Worm (Caenorhabditis elegans) whole organism, late embryonic: ENCODE results near the gene ugt-10.

ENCODE experiments used
- C08G9.2 ChIP-seq: sonication (generic microtip); optimal IDR thresholded peaks from 2 replicates; lab custom pipeline; 2016; ENCODE audit warnings: mild to moderate bottlenecking, missing genetic modification characterization, moderate library complexity, missing compliant biosample characterization
- C38D4.7 ChIP-seq: fragments of 200-800 bp; sonication (Bioruptor generic); optimal IDR thresholded peaks from 2 replicates; lab custom pipeline; 2018; ENCODE audit warnings: mild to moderate bottlenecking, missing genetic modification characterization, moderate library complexity, missing compliant biosample characterization
- F13H6.1 ChIP-seq: sonication (generic microtip); optimal IDR thresholded peaks from 2 replicates; lab custom pipeline; 2016; ENCODE audit warnings: missing genetic modification characterization, missing compliant biosample characterization
- K09A11.1 ChIP-seq: sonication (generic microtip); optimal IDR thresholded peaks from 2 replicates; lab custom pipeline; 2017; ENCODE audit warnings: antibody characterized with exemption, mild to moderate bottlenecking, missing genetic modification characterization, missing compliant biosample characterization; ENCODE audit not compliant: insufficient read depth
- T23F11.4 ChIP-seq: fragments of 200-800 bp; sonication (Bioruptor generic); optimal IDR thresholded peaks from 2 replicates; lab custom pipeline; 2018; ENCODE audit warnings: mild to moderate bottlenecking, missing genetic modification characterization, missing compliant biosample characterization
- ahr-1 ChIP-seq: sonication (generic microtip); optimal IDR thresholded peaks from 2 replicates; lab custom pipeline; 2016; ENCODE audit warnings: missing genetic modification characterization, missing compliant biosample characterization
- ceh-19 ChIP-seq: fragments of 200-800 bp; sonication (Bioruptor generic); optimal IDR thresholded peaks from 2 replicates; lab custom pipeline; 2018; ENCODE audit warnings: mild to moderate bottlenecking, missing genetic modification characterization, missing compliant biosample characterization
- ceh-2 ChIP-seq: sonication (generic microtip); optimal IDR thresholded peaks from 2 replicates; lab custom pipeline; 2016; ENCODE audit warnings: missing genotype, missing genetic modification characterization, missing compliant biosample characterization
- ceh-22 ChIP-seq: sonication (generic microtip); optimal IDR thresholded peaks from 2 replicates; lab custom pipeline; 2017; ENCODE audit warnings: missing biosample characterization, missing genetic modification characterization
- ceh-30 ChIP-seq: fragments of 150-350 bp; optimal IDR thresholded peaks from 2 replicates; lab custom pipeline; 2014; ENCODE audit warnings: missing biosample characterization, missing genetic modification characterization
- ceh-34 ChIP-seq: sonication (generic microtip); optimal IDR thresholded peaks from 2 replicates; lab custom pipeline; 2016; ENCODE audit warnings: mild to moderate bottlenecking, missing genetic modification characterization, missing compliant biosample characterization
- ceh-45 ChIP-seq: fragments of 200-800 bp; sonication (Bioruptor generic); IDR thresholded peaks from 2 replicates; pipeline ENCODE4 v1.3.6; 2022; ENCODE audit warnings: missing genetic modification reagents, missing genetic modification characterization, missing compliant biosample characterization
- ceh-9 ChIP-seq: sonication (generic microtip); optimal IDR thresholded peaks from 2 replicates; lab custom pipeline; 2016; ENCODE audit warnings: mild to moderate bottlenecking, missing genetic modification characterization, inconsistent platforms, missing compliant biosample characterization
- che-1 ChIP-seq: sonication (generic microtip); optimal IDR thresholded peaks from 2 replicates; lab custom pipeline; 2016; ENCODE audit warnings: mild to moderate bottlenecking, missing genetic modification characterization, missing compliant biosample characterization
- dmd-4 ChIP-seq: sonication (generic microtip); optimal IDR thresholded peaks from 2 replicates; lab custom pipeline; 2016; ENCODE audit warnings: borderline replicate concordance, missing genetic modification characterization, missing compliant biosample characterization
- dve-1 ChIP-seq: sonication (generic microtip); optimal IDR thresholded peaks from 2 replicates; lab custom pipeline; 2017; ENCODE audit warnings: antibody characterized with exemption, mild to moderate bottlenecking, missing genetic modification characterization, missing compliant biosample characterization
- elt-4 ChIP-seq: sonication (generic microtip); optimal IDR thresholded peaks from 2 replicates; lab custom pipeline; 2016; ENCODE audit warnings: missing genetic modification characterization, missing compliant biosample characterization
- fax-1 ChIP-seq: sonication (generic microtip); optimal IDR thresholded peaks from 2 replicates; lab custom pipeline; 2016; ENCODE audit warnings: missing genotype, missing genetic modification characterization, missing compliant biosample characterization
- fkh-10 ChIP-seq: fragments of 150-350 bp; optimal IDR thresholded peaks from 2 replicates; lab custom pipeline; 2014; ENCODE audit warnings: missing biosample characterization, missing genetic modification reagents, missing genetic modification characterization
- fkh-6 ChIP-seq: sonication (generic microtip); optimal IDR thresholded peaks from 2 replicates; lab custom pipeline; 2016; ENCODE audit warnings: missing genetic modification characterization, missing compliant biosample characterization
- gmeb-2 ChIP-seq: sonication (generic microtip); optimal IDR thresholded peaks from 2 replicates; lab custom pipeline; 2016; ENCODE audit warnings: missing genetic modification characterization, inconsistent platforms, missing compliant biosample characterization
- hlh-13 ChIP-seq: fragments of 200-800 bp; sonication (Bioruptor generic); optimal IDR thresholded peaks from 2 replicates; lab custom pipeline; 2018; ENCODE audit warnings: mild to moderate bottlenecking, missing genetic modification characterization, missing compliant biosample characterization
- hlh-15 ChIP-seq: sonication (generic microtip); optimal IDR thresholded peaks from 2 replicates; lab custom pipeline; 2016; ENCODE audit warnings: missing genetic modification characterization, missing compliant biosample characterization
- hlh-6 ChIP-seq: sonication (generic microtip); optimal IDR thresholded peaks from 2 replicates; lab custom pipeline; 2016; ENCODE audit warnings: missing genotype, missing genetic modification characterization, missing compliant biosample characterization
- hlh-8 ChIP-seq: sonication (generic microtip); optimal IDR thresholded peaks from 2 replicates; lab custom pipeline; 2016; ENCODE audit warnings: missing genotype, missing genetic modification characterization, missing compliant biosample characterization
- madf-2 ChIP-seq: sonication (generic microtip); optimal IDR thresholded peaks from 2 replicates; lab custom pipeline; 2017; ENCODE audit warnings: missing genetic modification characterization, missing compliant biosample characterization
- nhr-11 ChIP-seq: fragments of 150-350 bp; optimal IDR thresholded peaks from 2 replicates; lab custom pipeline; 2014; ENCODE audit warnings: missing biosample characterization, missing genetic modification characterization
- npax-4 ChIP-seq: sonication (generic microtip); optimal IDR thresholded peaks from 2 replicates; lab custom pipeline; 2016; ENCODE audit warnings: missing genetic modification characterization, missing compliant biosample characterization
- pag-3 ChIP-seq: sonication (generic microtip); optimal IDR thresholded peaks from 2 replicates; lab custom pipeline; 2016; ENCODE audit warnings: missing compliant biosample characterization, missing genetic modification characterization, borderline replicate concordance
- pax-1 ChIP-seq: fragments of 150-350 bp; optimal IDR thresholded peaks from 2 replicates; lab custom pipeline; 2014; ENCODE audit warnings: missing biosample characterization, missing genetic modification characterization
- pha-2 ChIP-seq: sonication (generic microtip); optimal IDR thresholded peaks from 2 replicates; lab custom pipeline; 2017; ENCODE audit warnings: mild to moderate bottlenecking, missing genetic modification characterization, missing compliant biosample characterization
- pha-4 ChIP-seq: fragments of 150-350 bp; optimal IDR thresholded peaks from 2 replicates; lab custom pipeline; 2018; ENCODE audit warnings: missing biosample characterization, missing genetic modification reagents, missing genetic modification characterization
- pqm-1 ChIP-seq: sonication (generic microtip); optimal IDR thresholded peaks from 2 replicates; lab custom pipeline; 2016; ENCODE audit warnings: missing genetic modification characterization, missing compliant biosample characterization
- pros-1 ChIP-seq: fragments of 150-350 bp; optimal IDR thresholded peaks from 2 replicates; lab custom pipeline; 2014; ENCODE audit warnings: missing biosample characterization, missing genetic modification reagents, missing genetic modification characterization
- ref-2 ChIP-seq: sonication (generic microtip); optimal IDR thresholded peaks from 2 replicates; lab custom pipeline; 2016; ENCODE audit warnings: missing genetic modification characterization, missing compliant biosample characterization
- sox-2 ChIP-seq: fragments of 200-800 bp; sonication (Bioruptor generic); IDR thresholded peaks from 2 replicates; pipeline ENCODE4 v1.3.6; 2022; ENCODE audit warnings: missing genetic modification reagents, missing genetic modification characterization, missing compliant biosample characterization
- tbx-2 ChIP-seq: sonication (generic microtip); optimal IDR thresholded peaks from 2 replicates; lab custom pipeline; 2016; ENCODE audit warnings: missing genetic modification characterization, missing compliant biosample characterization
- tbx-7 ChIP-seq: sonication (generic microtip); optimal IDR thresholded peaks from 2 replicates; lab custom pipeline; 2016; ENCODE audit warnings: missing genotype, missing genetic modification characterization, missing compliant biosample characterization
- unc-3 ChIP-seq, 2 experiments: fragments of 200-800 bp in 1 of 2; sonication (Bioruptor generic) in 1 of 2; sonication (generic microtip) in 1 of 2; conservative IDR thresholded peaks in 1 of 2; optimal IDR thresholded peaks in 1 of 2; 2 replicates each; pipeline versions ENCODE4 v1.3.6 to Lab custom; 2016 to 2022; ENCODE audit warnings: missing compliant biosample characterization in 2 of 2, missing genetic modification characterization in 2 of 2, missing genetic modification reagents in 1 of 2
- unc-55 ChIP-seq: sonication (generic microtip); optimal IDR thresholded peaks from 2 replicates; lab custom pipeline; 2017; ENCODE audit warnings: missing biosample characterization, missing genetic modification reagents, missing genetic modification characterization
- unc-86 ChIP-seq: sonication (generic microtip); optimal IDR thresholded peaks from 2 replicates; lab custom pipeline; 2016; ENCODE audit warnings: missing genetic modification characterization, missing compliant biosample characterization
- zip-5 ChIP-seq: sonication (generic microtip); optimal IDR thresholded peaks from 2 replicates; lab custom pipeline; 2016; ENCODE audit warnings: missing genetic modification characterization, missing compliant biosample characterization

ugt-10 gene

DNA sequence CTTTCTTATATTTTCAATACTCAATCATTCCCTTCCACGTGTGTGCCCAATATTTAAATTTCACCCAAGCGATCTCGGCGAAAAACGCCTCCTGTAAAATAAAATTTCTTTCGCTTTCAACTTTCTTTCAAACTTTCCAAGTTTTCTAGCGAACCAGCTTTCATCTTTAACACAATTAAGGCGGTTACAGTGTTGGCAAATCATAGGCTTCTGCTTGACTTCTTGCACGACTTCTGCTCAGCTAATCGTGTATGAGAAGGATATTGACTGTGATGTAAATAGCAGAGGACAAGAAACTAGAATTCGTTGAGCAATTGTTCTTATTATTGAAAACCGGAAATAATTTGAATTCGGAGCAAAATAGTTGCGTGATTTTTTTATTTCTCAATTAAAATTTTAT, 8.6 kb downstream of the ugt-10 start:
- TF ChIP-seq C38D4.7 (GFP tag; lab: Kevin White, UChicago): no peak
- no peak for TF ChIP-seq zip-5 (tag; lab: Kevin White, UChicago)
- TF ChIP-seq pag-3 (tag; lab: Kevin White, UChicago): no peak
- TF ChIP-seq madf-2 (tag; lab: Kevin White, UChicago): no peak
- TF ChIP-seq ceh-9: no peak
- TF ChIP-seq fax-1: no peak
- no peak for TF ChIP-seq ceh-19 (GFP tag; lab: Kevin White, UChicago)
- TF ChIP-seq hlh-13 (GFP tag; lab: Kevin White, UChicago): no peak
- TF ChIP-seq npax-4 (tag; lab: Kevin White, UChicago): no peak
- TF ChIP-seq tbx-2 (tag; lab: Kevin White, UChicago): no peak
- no peak for TF ChIP-seq ceh-45 (GFP tag; lab: Robert Waterston, UW)
- TF ChIP-seq pha-2 (tag; lab: Kevin White, UChicago): no peak
- TF ChIP-seq tbx-7 (tag; lab: Kevin White, UChicago): no peak

DNA sequence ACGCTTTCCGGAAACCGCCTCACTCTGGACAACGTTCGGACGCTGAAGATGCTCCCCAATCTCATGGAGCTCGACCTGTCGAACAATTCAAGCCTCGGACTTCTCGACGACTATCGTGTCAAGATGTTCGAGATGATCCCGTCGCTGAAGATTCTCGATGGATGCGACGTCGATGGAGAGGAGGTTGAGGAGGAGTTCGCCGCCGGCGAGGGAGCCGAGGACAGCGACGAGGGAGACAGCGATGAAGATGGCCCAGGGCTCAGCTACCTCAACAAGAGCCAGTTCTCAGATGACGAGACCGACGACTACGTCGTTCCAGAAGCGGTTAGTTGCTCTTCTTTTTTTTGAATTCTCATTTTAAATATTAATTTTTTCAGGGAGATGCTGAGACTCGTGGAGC, 9.1 kb downstream of the ugt-10 start:
- no peak for TF ChIP-seq ref-2 (tag; lab: Kevin White, UChicago)
- no peak for TF ChIP-seq C08G9.2
- no peak for TF ChIP-seq pha-4 (tag; lab: Kevin White, UChicago)
- no peak for TF ChIP-seq ceh-34 (tag; lab: Kevin White, UChicago)
- no peak for TF ChIP-seq T23F11.4 (GFP tag; lab: Kevin White, UChicago)
- no peak for TF ChIP-seq pqm-1
- no peak for TF ChIP-seq unc-86 (tag; lab: Kevin White, UChicago)
- TF ChIP-seq hlh-15 (tag; lab: Kevin White, UChicago): no peak
- no peak for TF ChIP-seq sox-2 (GFP tag; lab: Robert Waterston, UW)
- no peak for TF ChIP-seq nhr-11 (tag; lab: Kevin White, UChicago)
- TF ChIP-seq ceh-22: no peak
- TF ChIP-seq elt-4 (tag; lab: Kevin White, UChicago): no peak
- no peak for TF ChIP-seq ceh-2 (tag; lab: Kevin White, UChicago)
- no peak for TF ChIP-seq ceh-30 (tag; lab: Kevin White, UChicago)
- TF ChIP-seq gmeb-2: no peak
- no peak for TF ChIP-seq zip-5 (tag; lab: Kevin White, UChicago)
- TF ChIP-seq dve-1 (tag; lab: Kevin White, UChicago): no peak
- no peak for TF ChIP-seq pax-1 (tag; lab: Kevin White, UChicago)

DNA sequence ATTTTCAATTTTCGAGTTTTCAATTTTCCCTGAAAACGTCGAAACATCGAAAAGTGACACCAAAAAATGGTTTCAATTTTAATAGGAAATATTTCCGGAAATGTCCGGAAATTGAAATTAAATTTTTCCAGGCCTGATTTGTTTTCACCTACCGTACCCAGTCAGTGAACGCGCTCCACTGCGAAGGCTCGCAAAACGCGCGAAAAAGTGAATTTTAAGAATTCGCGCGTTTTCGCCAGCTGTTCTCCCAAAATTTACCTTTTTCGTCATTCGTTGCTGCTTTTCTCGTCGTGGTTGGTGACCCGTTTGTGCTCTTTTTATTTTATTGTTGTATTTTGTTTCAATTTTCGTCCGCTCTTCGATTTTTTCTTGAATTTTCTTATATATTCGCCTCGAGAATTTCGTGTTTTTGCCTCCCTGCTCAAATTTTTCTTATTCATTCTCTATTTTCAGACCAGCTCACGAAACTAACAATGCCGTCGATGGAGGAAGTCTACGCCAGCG, 9.9 kb downstream of the ugt-10 start, which contains the start of gene T19H12.2:
TSS of gene T19H12.2 (plus strand) at position 454 of the 504 bp plus-strand sequence.
- TF ChIP-seq nhr-11 (tag; lab: Kevin White, UChicago) (no peak), pros-1 (tag; lab: Kevin White, UChicago) (no peak), unc-3 (GFP tag; conservative IDR thresholded peaks at IDR 0.05; lab: Robert Waterston, UW) (no peak), unc-3 (tag; optimal IDR thresholded peaks at IDR 0.05; lab: Kevin White, UChicago) (no peak), pqm-1 (no peak), ahr-1 (tag; lab: Kevin White, UChicago) (no peak), che-1 (no peak), elt-4 (tag; lab: Kevin White, UChicago) (no peak), dmd-4 (tag; lab: Kevin White, UChicago) (no peak), tbx-2 (tag; lab: Kevin White, UChicago) (no peak), madf-2 (tag; lab: Kevin White, UChicago) (no peak), hlh-6 (tag; lab: Kevin White, UChicago) (no peak)

DNA sequence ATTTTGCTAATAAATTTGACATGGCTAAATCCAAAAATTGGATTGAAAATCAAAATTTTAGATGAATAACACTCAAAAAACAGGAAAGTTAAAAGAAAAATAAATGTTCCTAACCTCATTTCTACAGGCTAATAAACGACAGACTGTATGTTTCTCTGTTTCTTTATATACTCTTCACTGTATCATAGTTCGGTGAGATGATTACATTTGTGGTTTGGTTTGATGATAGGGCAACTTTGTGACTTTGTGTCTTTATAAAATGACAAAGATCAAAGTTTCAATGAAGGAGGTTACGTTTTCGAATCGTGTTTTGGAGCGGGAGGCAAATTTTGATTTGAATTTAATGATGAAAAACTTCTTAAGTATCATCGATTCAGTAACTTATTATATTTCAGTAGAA, 10.4 kb downstream of the ugt-10 start, which contains the start of gene ugt-12:
TSS of gene ugt-12 (minus strand) at position 153 of the 400 bp plus-strand sequence.
- no peak for TF ChIP-seq unc-55 (GFP tag; lab: Kevin White, UChicago)
- TF ChIP-seq ceh-9: no peak
- TF ChIP-seq elt-4 (tag; lab: Kevin White, UChicago): no peak
- no peak for TF ChIP-seq fkh-10 (GFP tag; lab: Kevin White, UChicago)
- no peak for TF ChIP-seq F13H6.1 (tag; lab: Kevin White, UChicago)
- TF ChIP-seq ceh-19 (GFP tag; lab: Kevin White, UChicago): no peak
- no peak for TF ChIP-seq unc-3 (GFP tag; conservative IDR thresholded peaks at IDR 0.05; lab: Robert Waterston, UW)
- TF ChIP-seq unc-3 (tag; optimal IDR thresholded peaks at IDR 0.05; lab: Kevin White, UChicago): no peak
- no peak for TF ChIP-seq ceh-2 (tag; lab: Kevin White, UChicago)
- TF ChIP-seq hlh-8: no peak
- no peak for TF ChIP-seq fkh-6 (tag; lab: Kevin White, UChicago)
- TF ChIP-seq K09A11.1 (tag; lab: Kevin White, UChicago): no peak
- no peak for TF ChIP-seq che-1
- no peak for TF ChIP-seq ceh-45 (GFP tag; lab: Robert Waterston, UW)
- no peak for TF ChIP-seq T23F11.4 (GFP tag; lab: Kevin White, UChicago)
